Fruit fly (Drosophila melanogaster) whole organism, embryonic: ENCODE results near the gene Msh6.

Experiments
- Asciz ChIP-seq: fragments of 200-800 bp; sonication (Bioruptor generic); optimal IDR thresholded peaks from 2 replicates; lab custom pipeline; 2017; ENCODE audit warnings: missing biosample characterization, mild to moderate bottlenecking, missing genetic modification characterization, missing genetic modification reagents
- Bdp1 ChIP-seq: fragments of 200-800 bp; sonication (Bioruptor generic); optimal IDR thresholded peaks from 3 replicates; lab custom pipeline; 2016; ENCODE audit warnings: missing biosample characterization, missing genetic modification characterization
- CG1024 ChIP-seq: fragments of 200-800 bp; sonication (Bioruptor generic); IDR thresholded peaks from 2 replicates; pipeline ENCODE4 v1.3.6; 2022; ENCODE audit warnings: missing biosample characterization, missing genetic modification characterization
- CG11085 ChIP-seq: fragments of 200-800 bp; sonication (Bioruptor generic); IDR thresholded peaks from 2 replicates; pipeline ENCODE4 v1.3.6; 2022; ENCODE audit warnings: missing biosample characterization, missing genetic modification characterization
- CG11398 ChIP-seq: fragments of 200-800 bp; sonication (Bioruptor generic); optimal IDR thresholded peaks from 2 replicates; lab custom pipeline; 2016; ENCODE audit warnings: missing biosample characterization, missing genetic modification characterization
- CG11723 ChIP-seq: fragments of 200-800 bp; sonication (Bioruptor generic); optimal IDR thresholded peaks from 2 replicates; lab custom pipeline; 2017; ENCODE audit warnings: missing biosample characterization, mild to moderate bottlenecking, missing genetic modification characterization
- CG12769 ChIP-seq: fragments of 200-800 bp; sonication (Bioruptor generic); optimal IDR thresholded peaks from 2 replicates; lab custom pipeline; 2019; ENCODE audit warnings: missing biosample characterization, mild to moderate bottlenecking, missing genetic modification characterization, moderate library complexity
- CG15269 ChIP-seq: fragments of 200-800 bp; sonication (Bioruptor generic); optimal IDR thresholded peaks from 2 replicates; lab custom pipeline; 2018; ENCODE audit warnings: missing biosample characterization, mild to moderate bottlenecking, missing genetic modification characterization, moderate library complexity
- CG1647 ChIP-seq: fragments of 200-800 bp; sonication (Bioruptor generic); optimal IDR thresholded peaks from 3 replicates; lab custom pipeline; 2016; ENCODE audit warnings: missing biosample characterization, missing genetic modification characterization
- CG2712 ChIP-seq: fragments of 200-800 bp; optimal IDR thresholded peaks from 3 replicates; lab custom pipeline; 2019; ENCODE audit warnings: missing biosample characterization, mild to moderate bottlenecking, missing genetic modification characterization, moderate library complexity
- CG7357 ChIP-seq: fragments of 200-800 bp; sonication (Bioruptor generic); IDR thresholded peaks from 3 replicates; pipeline ENCODE4 v1.3.6; 2022; ENCODE audit warnings: missing biosample characterization, missing genetic modification characterization
- CG8924 ChIP-seq: fragments of 200-800 bp; optimal IDR thresholded peaks from 3 replicates; lab custom pipeline; 2019; ENCODE audit warnings: missing biosample characterization, mild to moderate bottlenecking, missing genetic modification characterization, moderate library complexity
- D ChIP-seq, 2 experiments: fragments of 200-800 bp in 1 of 2; fragments of >200 bp in 1 of 2; sonication (Bioruptor generic) in 1 of 2; optimal IDR thresholded peaks; 2 replicates in 1 of 2; 3 replicates in 1 of 2; lab custom pipeline; 2017; ENCODE audit warnings: mild to moderate bottlenecking in 1 of 2, missing biosample characterization in 1 of 2, missing genetic modification characterization in 1 of 2, missing genetic modification reagents in 1 of 2
- D19A ChIP-seq: fragments of 200-800 bp; optimal IDR thresholded peaks from 3 replicates; lab custom pipeline; 2019; ENCODE audit warnings: missing biosample characterization, mild to moderate bottlenecking, missing genetic modification characterization, moderate library complexity
- Dp ChIP-seq: fragments of 200-800 bp; sonication (Bioruptor generic); optimal IDR thresholded peaks from 2 replicates; lab custom pipeline; 2018; ENCODE audit warnings: missing biosample characterization, mild to moderate bottlenecking, missing genetic modification characterization, moderate library complexity
- Gug ChIP-seq: fragments of 200-800 bp; sonication (Bioruptor generic); IDR thresholded peaks from 4 replicates; pipeline ENCODE4 v1.3.6; 2022; ENCODE audit warnings: missing biosample characterization, missing genetic modification characterization
- HHEX ChIP-seq: fragments of 200-800 bp; sonication (Bioruptor generic); optimal IDR thresholded peaks from 3 replicates; lab custom pipeline; 2017; ENCODE audit warnings: missing biosample characterization, mild to moderate bottlenecking, missing genetic modification characterization, missing genetic modification reagents
- MBD-R2 ChIP-seq: fragments of 200-800 bp; sonication (Bioruptor generic); IDR thresholded peaks from 2 replicates; pipeline ENCODE4 v1.3.6; 2022; ENCODE audit warnings: missing biosample characterization, missing genetic modification characterization
- NC2α ChIP-seq: fragments of 200-800 bp; sonication (Bioruptor generic); optimal IDR thresholded peaks from 2 replicates; lab custom pipeline; 2016; ENCODE audit warnings: missing biosample characterization, missing genetic modification characterization
- Nf-YC ChIP-seq: fragments of 200-800 bp; optimal IDR thresholded peaks from 3 replicates; lab custom pipeline; 2019; ENCODE audit warnings: missing biosample characterization, mild to moderate bottlenecking, missing genetic modification characterization, moderate library complexity
- Rfx ChIP-seq: fragments of 200-800 bp; sonication (Bioruptor generic); IDR thresholded peaks from 2 replicates; pipeline ENCODE4 v1.3.6; 2022; ENCODE audit warnings: missing biosample characterization, missing genetic modification characterization
- Six4 ChIP-seq: fragments of 200-800 bp; sonication (Bioruptor generic); optimal IDR thresholded peaks from 2 replicates; lab custom pipeline; 2016; ENCODE audit warnings: missing biosample characterization, missing genetic modification characterization
- Spps ChIP-seq: fragments of 200-800 bp; sonication (Bioruptor generic); optimal IDR thresholded peaks from 2 replicates; lab custom pipeline; 2018; ENCODE audit warnings: missing biosample characterization, mild to moderate bottlenecking, missing genetic modification characterization
- Ssrp ChIP-seq: fragments of 200-800 bp; sonication (Bioruptor generic); optimal IDR thresholded peaks from 2 replicates; lab custom pipeline; 2018; ENCODE audit warnings: missing biosample characterization, mild to moderate bottlenecking, missing genetic modification characterization, moderate library complexity
- Xbp1 ChIP-seq: fragments of 200-800 bp; sonication (Bioruptor generic); optimal IDR thresholded peaks from 3 replicates; lab custom pipeline; 2016; ENCODE audit warnings: missing biosample characterization, mild to moderate bottlenecking, missing genetic modification characterization
- ac ChIP-seq: fragments of 200-800 bp; sonication (Bioruptor generic); optimal IDR thresholded peaks from 3 replicates; lab custom pipeline; 2017; ENCODE audit warnings: missing biosample characterization, mild to moderate bottlenecking, missing genetic modification characterization
- bab2 ChIP-seq: fragments of 200-800 bp; sonication (Bioruptor generic); optimal IDR thresholded peaks from 2 replicates; lab custom pipeline; 2016; ENCODE audit warnings: missing biosample characterization, missing genetic modification characterization
- bcd ChIP-seq: fragments of 200-800 bp; sonication (Bioruptor generic); optimal IDR thresholded peaks from 2 replicates; lab custom pipeline; 2017; ENCODE audit warnings: missing biosample characterization, mild to moderate bottlenecking, missing genetic modification characterization
- cg ChIP-seq: fragments of 200-800 bp; sonication (Bioruptor generic); optimal IDR thresholded peaks from 3 replicates; lab custom pipeline; 2019; ENCODE audit warnings: missing biosample characterization, mild to moderate bottlenecking, missing genetic modification characterization, moderate library complexity
- chn ChIP-seq: fragments of 200-800 bp; sonication (Bioruptor generic); optimal IDR thresholded peaks from 2 replicates; lab custom pipeline; 2016; ENCODE audit warnings: missing biosample characterization, missing genetic modification characterization
- dmrt11E ChIP-seq: fragments of 200-800 bp; sonication (Bioruptor generic); optimal IDR thresholded peaks from 3 replicates; lab custom pipeline; 2018; ENCODE audit warnings: missing biosample characterization, mild to moderate bottlenecking, missing genetic modification characterization, moderate library complexity
- dmrt99B ChIP-seq: fragments of 200-800 bp; sonication (Bioruptor generic); optimal IDR thresholded peaks from 2 replicates; lab custom pipeline; 2018; ENCODE audit warnings: missing biosample characterization, mild to moderate bottlenecking, missing genetic modification characterization, moderate library complexity
- fd96Cb ChIP-seq: fragments of 200-800 bp; sonication (Bioruptor generic); optimal IDR thresholded peaks from 2 replicates; lab custom pipeline; 2018; ENCODE audit warnings: missing biosample characterization, mild to moderate bottlenecking, missing genetic modification characterization, moderate library complexity
- fru ChIP-seq: fragments of >200 bp; optimal IDR thresholded peaks from 2 replicates; lab custom pipeline; 2017
- grn ChIP-seq: fragments of 200-800 bp; sonication (Bioruptor generic); optimal IDR thresholded peaks from 3 replicates; lab custom pipeline; 2017; ENCODE audit warnings: missing biosample characterization, missing genetic modification characterization
- hth ChIP-seq: fragments of >200 bp; optimal IDR thresholded peaks from 2 replicates; lab custom pipeline; 2017; ENCODE audit warnings: inconsistent platforms
- kah ChIP-seq: fragments of 200-800 bp; sonication (Bioruptor generic); optimal IDR thresholded peaks from 2 replicates; lab custom pipeline; 2018; ENCODE audit warnings: missing biosample characterization, mild to moderate bottlenecking, missing genetic modification characterization
- knrl ChIP-seq: fragments of 200-800 bp; sonication (Bioruptor generic); IDR thresholded peaks from 3 replicates; pipeline ENCODE4 v1.3.6; 2022; ENCODE audit warnings: missing biosample characterization, missing genetic modification characterization; ENCODE audit not compliant: partially characterized antibody
- org-1 ChIP-seq: fragments of 200-800 bp; sonication (Bioruptor generic); optimal IDR thresholded peaks from 2 replicates; lab custom pipeline; 2017; ENCODE audit warnings: missing biosample characterization, missing genetic modification characterization
- sc ChIP-seq, 3 experiments: fragments of >200 bp in 2 of 3; fragments of 200-800 bp in 1 of 3; sonication (Bioruptor generic) in 1 of 3; optimal IDR thresholded peaks; 2 replicates in 2 of 3; 3 replicates in 1 of 3; lab custom pipeline; 2017; ENCODE audit warnings: mild to moderate bottlenecking in 1 of 3, missing biosample characterization in 1 of 3, missing genetic modification characterization in 1 of 3, missing genetic modification reagents in 1 of 3
- sens-2 ChIP-seq: fragments of 200-800 bp; sonication (Bioruptor generic); IDR thresholded peaks from 2 replicates; pipeline ENCODE4 v1.3.6; 2022; ENCODE audit warnings: missing biosample characterization, missing genetic modification characterization
- sob ChIP-seq: fragments of 200-800 bp; sonication (Bioruptor generic); IDR thresholded peaks from 2 replicates; pipeline ENCODE4 v1.3.6; 2022; ENCODE audit warnings: missing biosample characterization, missing genetic modification characterization
- tll ChIP-seq, 2 experiments: fragments of 200-800 bp in 1 of 2; fragments of >200 bp in 1 of 2; sonication (Bioruptor generic) in 1 of 2; optimal IDR thresholded peaks; 2 replicates each; lab custom pipeline; 2017 to 2019; ENCODE audit warnings: missing biosample characterization in 2 of 2, missing genetic modification characterization in 2 of 2, mild to moderate bottlenecking in 1 of 2, moderate library complexity in 1 of 2
- trem ChIP-seq: fragments of 200-800 bp; optimal IDR thresholded peaks from 3 replicates; lab custom pipeline; 2019; ENCODE audit warnings: missing biosample characterization, mild to moderate bottlenecking, missing genetic modification characterization, moderate library complexity
- vfl ChIP-seq: fragments of 200-800 bp; sonication (Bioruptor generic); optimal IDR thresholded peaks from 2 replicates; lab custom pipeline; 2016; ENCODE audit warnings: missing biosample characterization, missing genetic modification characterization
- vvl ChIP-seq: fragments of 200-800 bp; sonication (Bioruptor generic); IDR thresholded peaks from 2 replicates; pipeline ENCODE4 v1.3.6; 2022; ENCODE audit warnings: missing biosample characterization, missing genetic modification characterization
- wdn ChIP-seq: fragments of 200-800 bp; sonication (Bioruptor generic); IDR thresholded peaks from 2 replicates; pipeline ENCODE4 v1.3.6; 2022; ENCODE audit warnings: missing biosample characterization, missing genetic modification characterization
- yki ChIP-seq: fragments of >200 bp; optimal IDR thresholded peaks from 3 replicates; lab custom pipeline; 2018
- zen2 ChIP-seq: fragments of 200-800 bp; sonication (Bioruptor generic); IDR thresholded peaks from 3 replicates; pipeline ENCODE4 v1.3.6; 2022; ENCODE audit warnings: missing biosample characterization, missing genetic modification characterization; ENCODE audit not compliant: partially characterized antibody

The Msh6 gene

DNA sequence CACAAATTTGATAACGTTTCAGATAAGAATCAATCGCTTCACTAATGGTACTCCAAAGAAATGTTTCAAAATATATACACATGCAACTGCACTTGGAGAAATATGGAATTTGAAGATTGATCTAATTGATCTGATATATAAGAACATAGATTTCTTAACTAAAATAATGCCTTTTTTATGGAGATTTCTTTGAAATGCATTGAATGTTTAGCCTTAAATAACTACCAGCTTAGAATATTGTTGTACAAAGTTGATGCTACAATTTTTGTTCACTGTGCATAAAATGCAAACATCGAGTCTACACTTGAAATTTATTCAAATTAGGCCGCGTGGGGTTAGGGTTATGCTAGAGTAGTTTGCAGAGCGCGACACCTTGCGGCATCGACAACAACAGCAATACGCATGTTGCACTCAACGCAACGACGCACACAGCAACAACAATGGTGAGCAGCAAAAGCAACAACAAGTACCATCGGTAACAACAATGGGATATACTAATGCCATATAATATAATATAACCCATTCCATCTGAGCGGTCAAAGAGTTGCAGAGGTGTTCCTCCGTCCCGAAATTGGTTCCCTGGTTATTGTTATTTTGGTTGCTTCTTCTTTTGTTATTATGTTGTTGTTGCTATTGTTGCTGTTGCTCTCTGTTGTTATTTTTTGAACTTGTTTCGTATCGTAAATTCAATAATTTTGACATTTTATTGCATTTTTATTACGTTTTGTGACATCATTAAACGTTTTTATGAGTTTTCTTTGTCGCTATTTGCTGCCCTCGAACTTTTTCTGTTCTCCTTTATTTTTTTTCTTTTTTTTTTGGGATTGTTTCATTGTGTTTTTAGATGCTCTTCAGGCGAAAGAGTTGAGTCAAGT lies 41.1 kb upstream of the Msh6 start (continued):
- no peak for TF ChIP-seq bab2
- peak; percentile 42 for TF ChIP-seq fd96Cb
- no peak for TF ChIP-seq HHEX (GFP tag; lab: Kevin White, UChicago)
- no peak for TF ChIP-seq CG7357
- TF ChIP-seq Six4, result no peak
- TF ChIP-seq Bdp1 (GFP tag; lab: Kevin White, UChicago), result no peak
- TF ChIP-seq vvl (GFP tag; lab: Robert Waterston, UW), result peak; percentile 63
- peak; percentile 34 for TF ChIP-seq Spps (tag; lab: Kevin White, UChicago)
- TF ChIP-seq Xbp1 (GFP tag; lab: Kevin White, UChicago), result peak; percentile 38
- TF ChIP-seq org-1 (GFP tag; lab: Kevin White, UChicago), result no peak
- TF ChIP-seq CG15269 (tag; lab: Kevin White, UChicago), result no peak
- TF ChIP-seq sens-2, result no peak
- TF ChIP-seq tll (GFP tag; optimal IDR thresholded peaks at IDR 0.05; lab: Kevin White, UChicago), result no peak
- TF ChIP-seq CG11723 (GFP tag; lab: Kevin White, UChicago), result no peak
- peak; percentile 50 for TF ChIP-seq trem (tag; lab: Kevin White, UChicago)
- TF ChIP-seq chn, result peak; percentile 20
- TF ChIP-seq Dp, result no peak
- no peak for TF ChIP-seq hth (lab: Kevin White, UChicago)
- no peak for TF ChIP-seq bcd
- no peak for TF ChIP-seq CG1024
- no peak for TF ChIP-seq cg (GFP tag; lab: Kevin White, UChicago)
- TF ChIP-seq yki (lab: Kevin White, UChicago), result no peak
- TF ChIP-seq ac (GFP tag; lab: Kevin White, UChicago), result no peak
- TF ChIP-seq wdn (GFP tag; lab: Robert Waterston, UW), result no peak
- TF ChIP-seq MBD-R2 (GFP tag; lab: Robert Waterston, UW), result no peak
- no peak for TF ChIP-seq CG12769
- TF ChIP-seq CG11398, result no peak
- no peak for TF ChIP-seq fru (lab: Kevin White, UChicago)
- peak; percentile 71 for TF ChIP-seq grn (GFP tag; lab: Kevin White, UChicago)
- TF ChIP-seq zen2 (GFP tag; lab: Robert Waterston, UW), result no peak
- no peak for TF ChIP-seq CG1647 (GFP tag; lab: Kevin White, UChicago)
- TF ChIP-seq CG11085 (GFP tag; lab: Robert Waterston, UW), result no peak
- TF ChIP-seq CG2712 (tag; lab: Kevin White, UChicago), result peak; percentile 81
- TF ChIP-seq sob (GFP tag; lab: Robert Waterston, UW), result no peak
- peak; percentile 13 for TF ChIP-seq CG8924 (tag; lab: Kevin White, UChicago)
- TF ChIP-seq dmrt11E, result peak; percentile 84
- TF ChIP-seq sc (optimal IDR thresholded peaks at IDR 0.05; lab: Kevin White, UChicago), result no peak
- TF ChIP-seq sc (GFP tag; optimal IDR thresholded peaks at IDR 0.05; lab: Kevin White, UChicago), result peak; percentile 19
- no peak for TF ChIP-seq kah (GFP tag; lab: Kevin White, UChicago)
- no peak for TF ChIP-seq Rfx (GFP tag; lab: Robert Waterston, UW)
- TF ChIP-seq NC2α (GFP tag; lab: Kevin White, UChicago), result no peak
- TF ChIP-seq knrl (GFP tag; lab: Robert Waterston, UW), result no peak
- peak; percentile 4 for TF ChIP-seq Ssrp (tag; lab: Kevin White, UChicago)
- peak; percentile 25 for TF ChIP-seq dmrt99B
- TF ChIP-seq vfl (GFP tag; lab: Kevin White, UChicago), result no peak
- TF ChIP-seq Asciz (GFP tag; lab: Kevin White, UChicago), result peak; percentile 11
- no peak for TF ChIP-seq Nf-YC (tag; lab: Kevin White, UChicago)
- TF ChIP-seq Gug (GFP tag; lab: Robert Waterston, UW), result 0 out of 4 replicates have a peak, but pooled peaks have one; percentile 3
- peak; percentile 15 for TF ChIP-seq D19A (tag; lab: Kevin White, UChicago)
- TF ChIP-seq D (optimal IDR thresholded peaks at IDR 0.05; lab: Kevin White, UChicago), result no peak
- TF ChIP-seq D (GFP tag; optimal IDR thresholded peaks at IDR 0.05; lab: Kevin White, UChicago), result no peak
